Worm (Caenorhabditis elegans) whole organism, L4 larva: ENCODE data around the gene grl-18.

Experiments
- F44E2.7 ChIP-seq: fragments of 200-800 bp; sonication (Bioruptor generic); IDR thresholded peaks from 2 replicates; pipeline ENCODE4 v2.1.2; 2022; ENCODE audit warnings: missing genetic modification characterization, missing compliant biosample characterization
- R02D3.7 ChIP-seq: fragments of 150-350 bp; sonication (generic microtip); optimal IDR thresholded peaks from 3 replicates; lab custom pipeline; 2014; ENCODE audit warnings: missing biosample characterization, missing genetic modification characterization
- T20F7.1 ChIP-seq: fragments of 200-800 bp; sonication (Bioruptor generic); optimal IDR thresholded peaks from 2 replicates; lab custom pipeline; 2018; ENCODE audit warnings: mild to moderate bottlenecking, missing genetic modification characterization, missing compliant biosample characterization
- aha-1 ChIP-seq: fragments of 150-350 bp; peaks from one replicate; lab custom pipeline; 2014; ENCODE audit warnings: missing biosample characterization, missing genetic modification characterization
- aly-2 ChIP-seq: sonication (generic microtip); optimal IDR thresholded peaks from 2 replicates; lab custom pipeline; 2018; ENCODE audit warnings: missing biosample characterization, missing genetic modification characterization
- ctbp-1 ChIP-seq: fragments of 200-800 bp; sonication (Bioruptor generic); IDR thresholded peaks from 2 replicates; pipeline ENCODE4 v1.3.6; 2022; ENCODE audit warnings: missing genetic modification reagents, missing genetic modification characterization, missing compliant biosample characterization
- daf-16 ChIP-seq, 3 experiments: sonication (generic microtip); optimal IDR thresholded peaks; 2 replicates each; lab custom pipeline; 2016 to 2017; ENCODE audit warnings: missing genetic modification characterization in 3 of 3, missing genetic modification reagents in 3 of 3, mild to moderate bottlenecking in 2 of 3, missing compliant biosample characterization in 2 of 3, missing biosample characterization in 1 of 3, moderate library complexity in 1 of 3
- daf-8 ChIP-seq: fragments of 200-800 bp; sonication (Bioruptor generic); IDR thresholded peaks from 2 replicates; pipeline ENCODE4 v1.3.6; 2022; ENCODE audit warnings: missing genetic modification characterization, missing compliant biosample characterization
- dmd-6 ChIP-seq: fragments of 200-800 bp; sonication (Bioruptor generic); IDR thresholded peaks from 2 replicates; pipeline ENCODE4 v1.3.6; 2022; ENCODE audit warnings: missing genetic modification reagents, missing genetic modification characterization, missing compliant biosample characterization
- dmd-8 ChIP-seq: fragments of 200-800 bp; sonication (Bioruptor generic); IDR thresholded peaks from 2 replicates; pipeline ENCODE4 v1.3.6; 2022; ENCODE audit warnings: missing genetic modification characterization, missing compliant biosample characterization
- dmd-9 ChIP-seq: fragments of 200-800 bp; sonication (Bioruptor generic); IDR thresholded peaks from 2 replicates; pipeline ENCODE4 v1.3.6; 2022; ENCODE audit warnings: missing genetic modification reagents, missing genetic modification characterization, missing compliant biosample characterization
- dpl-1 ChIP-seq: fragments of 150-350 bp; optimal IDR thresholded peaks from 2 replicates; lab custom pipeline; 2014; ENCODE audit warnings: missing biosample characterization, missing genetic modification reagents, missing genetic modification characterization
- dve-1 ChIP-seq: sonication (generic microtip); optimal IDR thresholded peaks from 2 replicates; lab custom pipeline; 2017; ENCODE audit warnings: antibody characterized with exemption, mild to moderate bottlenecking, missing genetic modification characterization, missing compliant biosample characterization; ENCODE audit not compliant: insufficient read depth
- egl-27 ChIP-seq: sonication (generic microtip); optimal IDR thresholded peaks from 3 replicates; lab custom pipeline; 2017; ENCODE audit warnings: missing biosample characterization, missing genetic modification reagents, missing genetic modification characterization
- egl-43 ChIP-seq: fragments of 200-800 bp; sonication (Bioruptor generic); IDR thresholded peaks from 2 replicates; pipeline ENCODE4 v1.3.6; 2022; ENCODE audit warnings: missing genetic modification reagents, missing genetic modification characterization, missing compliant biosample characterization
- fos-1 ChIP-seq: fragments of 150-350 bp; optimal IDR thresholded peaks from 2 replicates; lab custom pipeline; 2014; ENCODE audit warnings: missing biosample characterization, missing genetic modification characterization
- hlh-11 ChIP-seq: fragments of 200-800 bp; sonication (Bioruptor generic); optimal IDR thresholded peaks from 2 replicates; lab custom pipeline; 2018; ENCODE audit warnings: mild to moderate bottlenecking, missing genetic modification characterization, missing compliant biosample characterization
- hlh-30 ChIP-seq: sonication (generic microtip); optimal IDR thresholded peaks from 2 replicates; lab custom pipeline; 2017; ENCODE audit warnings: antibody characterized with exemption, mild to moderate bottlenecking, missing genetic modification characterization, missing compliant biosample characterization; ENCODE audit not compliant: insufficient read depth
- lim-7 ChIP-seq: fragments of 200-800 bp; sonication (Bioruptor generic); IDR thresholded peaks from 2 replicates; pipeline ENCODE4 v1.3.6; 2022; ENCODE audit warnings: missing genetic modification characterization, missing compliant biosample characterization
- lin-15B ChIP-seq: fragments of 150-350 bp; sonication (generic microtip); optimal IDR thresholded peaks from 3 replicates; lab custom pipeline; 2014; ENCODE audit warnings: missing biosample characterization, missing genetic modification characterization
- lin-29 ChIP-seq: fragments of 200-800 bp; sonication (Bioruptor generic); IDR thresholded peaks from 2 replicates; pipeline ENCODE4 v1.3.6; 2022; ENCODE audit warnings: missing genetic modification reagents, missing genetic modification characterization, missing compliant biosample characterization
- lin-38 ChIP-seq: fragments of 200-800 bp; sonication (Bioruptor generic); IDR thresholded peaks from 2 replicates; pipeline ENCODE4 v1.3.6; 2022; ENCODE audit warnings: missing genetic modification reagents, missing genetic modification characterization, missing compliant biosample characterization
- lin-39 ChIP-seq: fragments of 150-350 bp; optimal IDR thresholded peaks from 2 replicates; lab custom pipeline; 2014; ENCODE audit warnings: missing biosample characterization, missing genetic modification reagents, missing genetic modification characterization
- lsy-2 ChIP-seq, 2 experiments: fragments of 150-350 bp in 1 of 2; sonication (generic microtip) in 1 of 2; optimal IDR thresholded peaks; 2 replicates each; lab custom pipeline; 2014 to 2017; ENCODE audit warnings: missing biosample characterization in 2 of 2, missing genetic modification characterization in 2 of 2
- madf-5 ChIP-seq, 2 experiments: fragments of 200-800 bp; sonication (Bioruptor generic); IDR thresholded peaks; 2 replicates each; pipeline ENCODE4 v1.3.6; 2022; ENCODE audit warnings: missing compliant biosample characterization in 2 of 2, missing genetic modification characterization in 2 of 2
- nhr-237 ChIP-seq: sonication (generic microtip); optimal IDR thresholded peaks from 2 replicates; lab custom pipeline; 2017; ENCODE audit warnings: missing biosample characterization, missing genetic modification characterization
- nhr-28 ChIP-seq: fragments of 150-350 bp; optimal IDR thresholded peaks from 2 replicates; lab custom pipeline; 2014; ENCODE audit warnings: missing biosample characterization, missing genetic modification characterization
- nhr-48 ChIP-seq: sonication (generic microtip); optimal IDR thresholded peaks from 2 replicates; lab custom pipeline; 2016; ENCODE audit warnings: mild to moderate bottlenecking, missing genetic modification characterization, missing compliant biosample characterization
- nhr-76 ChIP-seq: fragments of 150-350 bp; optimal IDR thresholded peaks from 2 replicates; lab custom pipeline; 2014; ENCODE audit warnings: missing biosample characterization, missing genetic modification characterization
- nhr-77 ChIP-seq: fragments of 150-350 bp; optimal IDR thresholded peaks from 2 replicates; lab custom pipeline; 2014; ENCODE audit warnings: missing biosample characterization, missing genetic modification characterization
- pha-4 ChIP-seq, 2 experiments: fragments of 150-350 bp in 1 of 2; fragments of 200-800 bp in 1 of 2; sonication (Bioruptor generic) in 1 of 2; IDR thresholded peaks in 1 of 2; optimal IDR thresholded peaks in 1 of 2; 2 replicates each; pipeline versions ENCODE4 v1.3.6 to Lab custom; 2014 to 2022; ENCODE audit warnings: missing genetic modification characterization in 2 of 2, missing genetic modification reagents in 2 of 2, missing biosample characterization in 1 of 2, missing compliant biosample characterization in 1 of 2
- php-3 ChIP-seq: fragments of 200-800 bp; sonication (Bioruptor generic); IDR thresholded peaks from 2 replicates; pipeline ENCODE4 v1.3.6; 2022; ENCODE audit warnings: missing genetic modification reagents, missing genetic modification characterization, missing compliant biosample characterization
- rbr-2 ChIP-seq: sonication (generic microtip); optimal IDR thresholded peaks from 2 replicates; lab custom pipeline; 2016; ENCODE audit warnings: missing genotype, missing genetic modification characterization, missing compliant biosample characterization
- set-16 ChIP-seq: fragments of 200-800 bp; sonication (Bioruptor generic); IDR thresholded peaks from 2 replicates; pipeline ENCODE4 v1.3.6; 2022; ENCODE audit warnings: missing genetic modification reagents, missing genetic modification characterization, missing compliant biosample characterization
- skn-1 ChIP-seq: fragments of 150-350 bp; optimal IDR thresholded peaks from 2 replicates; lab custom pipeline; 2014; ENCODE audit warnings: missing biosample characterization, missing genetic modification characterization
- snpc-1.2 ChIP-seq: fragments of 200-800 bp; sonication (Bioruptor generic); IDR thresholded peaks from 2 replicates; pipeline ENCODE4 v1.3.6; 2022; ENCODE audit warnings: missing genetic modification reagents, missing genetic modification characterization, missing compliant biosample characterization
- tag-97 ChIP-seq: fragments of 200-800 bp; sonication (Bioruptor generic); IDR thresholded peaks from 2 replicates; pipeline ENCODE4 v1.3.6; 2022; ENCODE audit warnings: missing genetic modification characterization, missing compliant biosample characterization
- unc-62 ChIP-seq, 3 experiments: fragments of 150-350 bp in 1 of 3; sonication (generic microtip); optimal IDR thresholded peaks in 2 of 3; peaks in 1 of 3; 1 replicate in 1 of 3; 2 replicates in 2 of 3; lab custom pipeline; 2014 to 2017; ENCODE audit warnings: missing biosample characterization in 3 of 3, missing genetic modification characterization in 3 of 3, missing genetic modification reagents in 3 of 3, missing genotype in 1 of 3
- zfp-3 ChIP-seq: fragments of 200-800 bp; sonication (Bioruptor generic); conservative IDR thresholded peaks from 2 replicates; pipeline ENCODE4 v1.3.6; 2022; ENCODE audit warnings: missing genetic modification reagents, missing genetic modification characterization, missing compliant biosample characterization
- ztf-11 ChIP-seq: fragments of 150-350 bp; optimal IDR thresholded peaks from 2 replicates; lab custom pipeline; 2014; ENCODE audit warnings: missing biosample characterization, missing genetic modification characterization

The grl-18 gene

DNA sequence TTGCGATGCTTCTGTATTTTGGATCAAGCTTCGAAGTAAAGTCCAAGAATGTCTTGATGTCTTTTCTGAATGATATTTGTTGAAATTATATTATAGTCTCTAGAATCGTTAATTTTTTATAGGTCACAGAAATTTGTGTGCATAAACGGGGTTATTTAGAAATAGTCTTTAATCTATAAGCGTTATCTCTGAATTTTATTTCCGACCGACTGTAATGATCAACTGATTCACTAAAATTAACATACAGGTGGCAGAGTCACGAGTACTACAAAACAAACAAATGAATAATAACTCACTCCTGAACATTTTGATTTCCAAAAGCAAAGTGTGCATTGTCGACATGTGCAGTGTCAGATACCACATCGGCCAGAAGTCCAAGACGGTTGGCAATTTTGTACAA, 23.1 kb upstream of the grl-18 start:
- TF ChIP-seq nhr-77 (tag; lab: Kevin White, UChicago): peak; percentile 63
- no peak for TF ChIP-seq dpl-1 (GFP tag; lab: Kevin White, UChicago)
- peak; percentile 55; the same call in 1 of the 2 replicates for TF ChIP-seq php-3 (GFP tag; lab: Robert Waterston, UW)
- TF ChIP-seq nhr-237 (tag; lab: Kevin White, UChicago): no peak
- TF ChIP-seq nhr-28 (tag; lab: Kevin White, UChicago): peak; percentile 70
- no peak for TF ChIP-seq snpc-1.2 (GFP tag; lab: Robert Waterston, UW)
- no peak for TF ChIP-seq nhr-76
- TF ChIP-seq aha-1 (tag; lab: Kevin White, UChicago): peak; percentile 31
- TF ChIP-seq set-16 (GFP tag; lab: Robert Waterston, UW): no peak
- TF ChIP-seq dve-1 (tag; lab: Kevin White, UChicago): peak; percentile 33
- TF ChIP-seq daf-16 (GFP tag; optimal IDR thresholded peaks at IDR 0.05; lab: Kevin White, UChicago): no peak
- TF ChIP-seq daf-16 (tag; optimal IDR thresholded peaks at IDR 0.05; lab: Kevin White, UChicago): peak; percentile 43
- TF ChIP-seq hlh-30 (tag; lab: Kevin White, UChicago): peak; percentile 1
- TF ChIP-seq F44E2.7: no peak
- 0 out of 2 replicates have a peak, but pooled peaks have one; percentile 19 for TF ChIP-seq dmd-6
- TF ChIP-seq dmd-8 (GFP tag; lab: Robert Waterston, UW): no peak
- TF ChIP-seq lim-7 (GFP tag; lab: Robert Waterston, UW): no peak
- peak; percentile 10 for TF ChIP-seq hlh-11 (tag; lab: Kevin White, UChicago)

DNA sequence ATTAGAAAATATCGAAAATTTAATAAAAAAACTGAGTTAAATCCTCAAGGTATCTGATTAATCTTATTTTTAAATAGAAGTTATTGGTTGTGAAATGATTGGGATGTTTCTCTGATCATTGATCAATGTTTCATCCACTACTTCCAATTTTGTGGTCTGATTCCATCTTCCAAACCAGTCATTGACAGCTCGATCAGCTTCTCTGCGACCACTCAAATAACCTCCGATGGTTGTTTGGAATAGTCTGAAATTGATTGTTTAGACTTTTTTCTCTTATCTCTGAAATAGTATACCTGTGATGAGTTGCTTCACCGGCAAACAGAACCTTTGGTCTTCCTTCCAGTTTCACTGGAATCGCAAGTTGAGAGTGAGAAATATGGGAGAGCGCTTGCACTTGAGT, 21.3 kb upstream of the grl-18 start:
- TF ChIP-seq ztf-11 (tag; lab: Kevin White, UChicago) (no peak), daf-16 (GFP tag; optimal IDR thresholded peaks at IDR 0.05; lab: Kevin White, UChicago) (no peak), daf-16 (tag; optimal IDR thresholded peaks at IDR 0.05; lab: Kevin White, UChicago) (peak; percentile 23), lin-38 (GFP tag; lab: Robert Waterston, UW) (peak; percentile 34), dve-1 (tag; lab: Kevin White, UChicago) (peak; percentile 16), dmd-6 (peak; percentile 59), unc-62 (GFP tag; optimal IDR thresholded peaks at IDR 0.05 in 1 of 2; lab: Kevin White, UChicago) (peak in 1 of 2 experiments; percentile 94), unc-62 (tag; optimal IDR thresholded peaks at IDR 0.05; lab: Kevin White, UChicago) (no peak)

DNA sequence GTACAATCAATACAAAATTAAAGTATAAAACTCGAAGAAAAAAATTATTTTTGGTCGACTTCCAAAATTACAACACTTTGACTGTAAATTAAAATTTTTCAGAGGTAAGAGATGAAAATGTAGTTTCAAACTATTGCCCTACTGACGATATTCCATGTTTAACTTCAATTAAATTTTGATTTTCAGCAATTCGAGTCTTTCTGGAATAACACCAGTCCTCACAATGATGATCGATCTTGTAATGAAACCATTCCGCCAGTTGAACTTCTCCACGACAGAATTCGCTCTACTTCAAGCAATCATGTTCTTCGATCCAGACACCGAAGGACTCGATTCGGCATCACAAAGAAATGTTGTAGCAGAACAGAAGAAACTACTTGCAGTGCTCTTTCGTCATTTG, 20.5 kb upstream of the grl-18 start:
- TF ChIP-seq madf-5 (GFP tag; IDR thresholded peaks at IDR 0.05; lab: Robert Waterston, UW) (no peak), lsy-2 (tag; optimal IDR thresholded peaks at IDR 0.05; lab: Kevin White, UChicago) (no peak), unc-62 (GFP tag; optimal IDR thresholded peaks at IDR 0.05 in 1 of 2; lab: Kevin White, UChicago) (peak in 1 of 2 experiments; percentile 94), unc-62 (tag; optimal IDR thresholded peaks at IDR 0.05; lab: Kevin White, UChicago) (no peak)

DNA sequence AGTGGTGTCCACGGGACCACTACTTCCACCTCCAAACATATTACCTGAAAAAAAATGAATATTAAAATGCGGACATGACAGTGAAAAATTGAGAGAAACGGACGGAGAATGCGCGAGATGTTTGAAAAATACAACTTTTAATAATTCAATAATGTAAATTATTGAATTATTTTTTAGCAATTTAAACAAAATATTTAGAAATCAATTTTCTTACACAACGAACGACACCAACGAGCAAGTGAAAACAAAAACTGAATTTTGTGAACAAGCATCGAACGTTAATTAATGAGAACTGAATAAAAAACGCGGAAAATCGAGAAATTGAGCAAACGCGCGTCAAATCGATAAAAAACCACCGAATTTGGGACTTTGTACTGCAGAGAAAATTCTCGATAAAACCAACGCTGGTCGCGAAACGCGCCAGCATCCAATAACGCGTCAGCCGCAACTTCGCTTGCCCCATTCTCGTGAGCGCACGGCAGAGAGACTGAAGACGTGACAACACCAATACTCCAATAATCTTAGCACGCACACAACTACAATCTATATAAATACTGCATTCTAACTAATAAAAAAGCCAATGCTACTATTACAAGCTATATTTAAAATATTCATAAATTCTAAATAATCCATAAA, 16.3 kb upstream of the grl-18 start, which contains the start of the genes dnj-19 and nhr-47:
TSS of gene dnj-19 (minus strand) at position 51 of the 636 bp plus-strand sequence.
TSS of gene nhr-47 (plus strand) at position 447 of the 636 bp plus-strand sequence.
- peak; percentile 83 for TF ChIP-seq hlh-30 (tag; lab: Kevin White, UChicago)
- TF ChIP-seq lin-15B: no peak
- peak; percentile 64; the same call in 1 of the 2 replicates for TF ChIP-seq dmd-8 (GFP tag; lab: Robert Waterston, UW)
- no peak for TF ChIP-seq skn-1 (tag; lab: Kevin White, UChicago)
- TF ChIP-seq lin-39 (tag; lab: Kevin White, UChicago): no peak
- peak; percentile 84 for TF ChIP-seq pha-4 (GFP tag; IDR thresholded peaks at IDR 0.05; lab: Robert Waterston, UW)
- TF ChIP-seq pha-4 (tag; optimal IDR thresholded peaks at IDR 0.05; lab: Kevin White, UChicago): no peak
- TF ChIP-seq rbr-2 (tag; lab: Kevin White, UChicago): peak; percentile 96
- TF ChIP-seq lin-29 (GFP tag; lab: Robert Waterston, UW): peak; percentile 81
- peak; percentile 50; the same call in 1 of the 2 replicates for TF ChIP-seq snpc-1.2 (GFP tag; lab: Robert Waterston, UW)
- TF ChIP-seq dmd-6: peak; percentile 93
- no peak for TF ChIP-seq fos-1 (tag; lab: Kevin White, UChicago)
- peak; percentile 93 for TF ChIP-seq ctbp-1 (GFP tag; lab: Robert Waterston, UW)
- peak; percentile 77 for TF ChIP-seq nhr-48 (tag; lab: Kevin White, UChicago)
- no peak for TF ChIP-seq egl-27 (tag; lab: Kevin White, UChicago)
- TF ChIP-seq daf-8: no peak
- TF ChIP-seq zfp-3 (GFP tag; lab: Robert Waterston, UW): peak; percentile 88
- no peak for TF ChIP-seq tag-97 (GFP tag; lab: Robert Waterston, UW)
- TF ChIP-seq R02D3.7 (tag; lab: Kevin White, UChicago): no peak
- TF ChIP-seq aly-2: no peak
- TF ChIP-seq T20F7.1: peak; percentile 88
- TF ChIP-seq egl-43: peak; percentile 91
- TF ChIP-seq ztf-11 (tag; lab: Kevin White, UChicago): no peak
- peak; percentile 76 for TF ChIP-seq nhr-77 (tag; lab: Kevin White, UChicago)
- 0 out of 2 replicates have a peak, but pooled peaks have one; percentile 58 for TF ChIP-seq dmd-9 (GFP tag; lab: Robert Waterston, UW)
- TF ChIP-seq nhr-28 (tag; lab: Kevin White, UChicago): peak; percentile 83
- TF ChIP-seq unc-62 (GFP tag; optimal IDR thresholded peaks at IDR 0.05 in 1 of 2; lab: Kevin White, UChicago): peak in 1 of 2 experiments; percentile 98
- no peak for TF ChIP-seq unc-62 (tag; optimal IDR thresholded peaks at IDR 0.05; lab: Kevin White, UChicago)
